Fruit fly (Drosophila melanogaster): Measurements from ENCODE around the gene MnM.

Gene MnM

DNA sequence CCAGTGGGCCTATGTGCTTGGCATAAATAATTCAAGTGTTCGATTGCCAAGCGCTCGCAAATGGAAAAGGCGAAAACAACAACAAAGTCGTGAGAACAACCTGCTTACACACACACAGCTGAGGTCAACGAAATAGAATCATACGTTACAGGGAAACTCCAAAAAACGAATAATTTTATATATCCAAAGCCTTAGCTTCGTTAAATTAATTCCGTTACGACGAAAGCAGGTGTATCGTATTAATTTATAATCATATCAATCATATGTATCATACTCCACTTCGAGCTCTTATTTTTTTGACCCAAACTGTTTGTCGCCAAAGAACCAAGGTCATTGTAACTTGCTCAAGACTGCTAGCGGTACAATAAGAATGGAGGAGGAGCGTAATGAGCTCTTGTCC, 1.1 kb upstream of the MnM start (continued):
- peak; percentile 89 for TF ChIP-seq CG14014 (GFP tag; IDR thresholded peaks at IDR 0.05)
- TF ChIP-seq lov (optimal IDR thresholded peaks at IDR 0.05): no peak
- peak; percentile 79; the same call in 1 of the 3 replicates for TF ChIP-seq lov (GFP tag; IDR thresholded peaks at IDR 0.05)
- 0 out of 2 replicates have a peak, but pooled peaks have one; percentile 40 for TF ChIP-seq rib (GFP tag; IDR thresholded peaks at IDR 0.05)
- TF ChIP-seq gfzf (GFP tag; optimal IDR thresholded peaks at IDR 0.05): no peak
- no peak for TF ChIP-seq sc (optimal IDR thresholded peaks at IDR 0.05)
- peak; percentile 50 for TF ChIP-seq sc (GFP tag; optimal IDR thresholded peaks at IDR 0.05)
- TF ChIP-seq CG7745 (tag; optimal IDR thresholded peaks at IDR 0.05): no peak
- no peak for TF ChIP-seq sqz (GFP tag; optimal IDR thresholded peaks at IDR 0.05)
- TF ChIP-seq CG34376 (GFP tag; optimal IDR thresholded peaks at IDR 0.05): peak; percentile 59
- peak; percentile 80 for TF ChIP-seq Dek (tag; optimal IDR thresholded peaks at IDR 0.05)
- TF ChIP-seq CG2129 (GFP tag; IDR thresholded peaks at IDR 0.05; ENCODE audit: partially characterized antibody): no peak
- TF ChIP-seq vnd (GFP tag; IDR thresholded peaks at IDR 0.05; ENCODE audit: partially characterized antibody): no peak
- no peak for TF ChIP-seq Sry-δ (GFP tag; optimal IDR thresholded peaks at IDR 0.05)
- peak; percentile 82 for TF ChIP-seq Six4 (GFP tag; optimal IDR thresholded peaks at IDR 0.05)
- TF ChIP-seq trem (tag; optimal IDR thresholded peaks at IDR 0.05): peak; percentile 87
- peak; percentile 88 for TF ChIP-seq tap (tag; optimal IDR thresholded peaks at IDR 0.05)
- no peak for TF ChIP-seq twi (tag; optimal IDR thresholded peaks at IDR 0.05)
- TF ChIP-seq CG13894 (tag; optimal IDR thresholded peaks at IDR 0.05): peak; percentile 61
- peak; percentile 48 for TF ChIP-seq Abd-B (GFP tag; optimal IDR thresholded peaks at IDR 0.05)
- no peak for TF ChIP-seq CG42726 (GFP tag; IDR thresholded peaks at IDR 0.05; ENCODE audit: partially characterized antibody)
- peak; percentile 43 for TF ChIP-seq shn (GFP tag; optimal IDR thresholded peaks at IDR 0.05)
- TF ChIP-seq ara (GFP tag; IDR thresholded peaks at IDR 0.05): peak; percentile 89
- TF ChIP-seq fd3F (GFP tag; optimal IDR thresholded peaks at IDR 0.05): peak; percentile 80
- TF ChIP-seq cas (GFP tag; IDR thresholded peaks at IDR 0.05): peak; percentile 83
- TF ChIP-seq vvl (GFP tag; IDR thresholded peaks at IDR 0.05): peak; percentile 94
- TF ChIP-seq zf30C (GFP tag; optimal IDR thresholded peaks at IDR 0.05): no peak
- TF ChIP-seq CG43689 (GFP tag; IDR thresholded peaks at IDR 0.05): no peak
- TF ChIP-seq CG8359 (GFP tag; optimal IDR thresholded peaks at IDR 0.05; ENCODE audit: borderline replicate concordance): peak; percentile 79
- TF ChIP-seq HLHmδ (GFP tag; optimal IDR thresholded peaks at IDR 0.05): no peak
- no peak for TF ChIP-seq CkIIα-i1 (GFP tag; IDR thresholded peaks at IDR 0.05)
- TF ChIP-seq CG2678 (tag; optimal IDR thresholded peaks at IDR 0.05): peak; percentile 93
- TF ChIP-seq CG17612 (GFP tag; IDR thresholded peaks at IDR 0.05): peak; percentile 67; the same call in 1 of the 2 replicates
- peak in 1 of 2 experiments; percentile 2 for TF ChIP-seq crp (GFP tag; optimal IDR thresholded peaks at IDR 0.05)
- peak; percentile 74 for TF ChIP-seq kay (GFP tag; optimal IDR thresholded peaks at IDR 0.05)
- TF ChIP-seq dmrt99B (tag; optimal IDR thresholded peaks at IDR 0.05): no peak
- peak; percentile 68 for TF ChIP-seq pb (GFP tag; optimal IDR thresholded peaks at IDR 0.05)
- TF ChIP-seq CG11695 (GFP tag; IDR thresholded peaks at IDR 0.05): peak; percentile 94
- peak; percentile 78 for TF ChIP-seq H2.0 (GFP tag; IDR thresholded peaks at IDR 0.05)
- TF ChIP-seq h (optimal IDR thresholded peaks at IDR 0.05): no peak
- TF ChIP-seq HLH4C (GFP tag; IDR thresholded peaks at IDR 0.05; ENCODE audit: partially characterized antibody): no peak
- peak; percentile 86 for TF ChIP-seq CG30403 (GFP tag; optimal IDR thresholded peaks at IDR 0.05)
- TF ChIP-seq ac (GFP tag; optimal IDR thresholded peaks at IDR 0.05): peak; percentile 26
- peak; percentile 94 for TF ChIP-seq unpg (GFP tag; optimal IDR thresholded peaks at IDR 0.05)
- peak; percentile 87 for TF ChIP-seq grau (tag; optimal IDR thresholded peaks at IDR 0.05)
- peak; percentile 35 for TF ChIP-seq tx (GFP tag; optimal IDR thresholded peaks at IDR 0.05)
- TF ChIP-seq bsh (GFP tag; optimal IDR thresholded peaks at IDR 0.05): peak; percentile 71 to 90
- peak; percentile 8 for TF ChIP-seq kni (GFP tag; optimal IDR thresholded peaks at IDR 0.05)
- peak; percentile 4 for TF ChIP-seq CG3838 (GFP tag; optimal IDR thresholded peaks at IDR 0.05)
- TF ChIP-seq slou (GFP tag; optimal IDR thresholded peaks at IDR 0.05): peak; percentile 32
- TF ChIP-seq CG10543 (GFP tag; optimal IDR thresholded peaks at IDR 0.05): peak; percentile 26
